Worm (Caenorhabditis elegans) whole organism, L2 larva: ENCODE measurements around the gene EGAP2.2.
A peak's percentile ranks its signal among the peaks of the same experiment; 100 is the strongest.

Source experiments
- C34F6.9 ChIP-seq: fragments of 150-350 bp; optimal IDR thresholded peaks from 2 replicates; lab custom pipeline; 2014; ENCODE audit warnings: missing biosample characterization, missing genetic modification characterization
- F13H6.1 ChIP-seq: sonication (generic microtip); optimal IDR thresholded peaks from 2 replicates; lab custom pipeline; 2016; ENCODE audit warnings: missing genetic modification characterization, missing compliant biosample characterization
- Y55F3AM.14 ChIP-seq: fragments of 200-800 bp; sonication (Bioruptor generic); optimal IDR thresholded peaks from 2 replicates; lab custom pipeline; 2018; ENCODE audit warnings: mild to moderate bottlenecking, missing genetic modification characterization, missing compliant biosample characterization
- alr-1 ChIP-seq: fragments of 150-350 bp; optimal IDR thresholded peaks from 2 replicates; lab custom pipeline; 2014; ENCODE audit warnings: missing biosample characterization, missing genetic modification characterization
- aly-2 ChIP-seq: fragments of 150-350 bp; optimal IDR thresholded peaks from 2 replicates; lab custom pipeline; 2014; ENCODE audit warnings: missing biosample characterization, missing genetic modification characterization
- ama-1 ChIP-seq: fragments of 150-350 bp; optimal IDR thresholded peaks from 2 replicates; lab custom pipeline; 2018; ENCODE audit warnings: inconsistent platforms
- ceh-16 ChIP-seq: fragments of 150-350 bp; optimal IDR thresholded peaks from 2 replicates; lab custom pipeline; 2014; ENCODE audit warnings: missing biosample characterization, missing genetic modification characterization
- crh-2 ChIP-seq: sonication (generic microtip); optimal IDR thresholded peaks from 2 replicates; lab custom pipeline; 2017; ENCODE audit warnings: missing biosample characterization, missing genetic modification characterization
- dmd-4 ChIP-seq: sonication (generic microtip); optimal IDR thresholded peaks from 2 replicates; lab custom pipeline; 2017; ENCODE audit warnings: missing biosample characterization, missing genetic modification characterization
- egl-27 ChIP-seq: sonication (generic microtip); optimal IDR thresholded peaks from 3 replicates; lab custom pipeline; 2017; ENCODE audit warnings: missing biosample characterization, missing genetic modification reagents, missing genetic modification characterization
- elt-1 ChIP-seq: fragments of 150-350 bp; optimal IDR thresholded peaks from 2 replicates; lab custom pipeline; 2014; ENCODE audit warnings: missing biosample characterization, missing genetic modification characterization
- fos-1 ChIP-seq: fragments of 150-350 bp; optimal IDR thresholded peaks from 2 replicates; lab custom pipeline; 2014; ENCODE audit warnings: missing biosample characterization, missing genetic modification characterization
- gmeb-1 ChIP-seq: fragments of 150-350 bp; optimal IDR thresholded peaks from 2 replicates; lab custom pipeline; 2014; ENCODE audit warnings: missing biosample characterization, missing genetic modification characterization
- lin-11 ChIP-seq: fragments of 150-350 bp; sonication (generic microtip); optimal IDR thresholded peaks from 2 replicates; lab custom pipeline; 2014; ENCODE audit warnings: missing biosample characterization, missing genetic modification characterization, inconsistent platforms, mixed read lengths
- lin-13 ChIP-seq: fragments of 150-350 bp; optimal IDR thresholded peaks from 2 replicates; lab custom pipeline; 2014; ENCODE audit warnings: missing biosample characterization, missing genetic modification reagents, missing genetic modification characterization
- lsy-2 ChIP-seq, 2 experiments: fragments of 150-350 bp in 1 of 2; sonication (generic microtip) in 1 of 2; optimal IDR thresholded peaks; 2 replicates each; lab custom pipeline; 2014 to 2017; ENCODE audit warnings: missing biosample characterization in 2 of 2, missing genetic modification characterization in 2 of 2
- mab-5 ChIP-seq: fragments of 150-350 bp; optimal IDR thresholded peaks from 2 replicates; lab custom pipeline; 2014; ENCODE audit warnings: missing biosample characterization, missing genetic modification characterization
- mbf-1 ChIP-seq: sonication (generic microtip); optimal IDR thresholded peaks from 2 replicates; lab custom pipeline; 2017; ENCODE audit warnings: missing biosample characterization, missing genetic modification characterization
- mdl-1 ChIP-seq, 2 experiments: fragments of 150-350 bp in 1 of 2; sonication (generic microtip) in 1 of 2; optimal IDR thresholded peaks; 2 replicates each; lab custom pipeline; 2017; ENCODE audit warnings: missing biosample characterization in 2 of 2, missing genetic modification characterization in 2 of 2
- nhr-10 ChIP-seq: sonication (generic microtip); optimal IDR thresholded peaks from 2 replicates; lab custom pipeline; 2017; ENCODE audit warnings: missing biosample characterization, missing genetic modification characterization
- nhr-11 ChIP-seq: fragments of 150-350 bp; optimal IDR thresholded peaks from 2 replicates; lab custom pipeline; 2014; ENCODE audit warnings: missing biosample characterization, missing genetic modification characterization
- nhr-12 ChIP-seq: fragments of 150-350 bp; optimal IDR thresholded peaks from 2 replicates; lab custom pipeline; 2014; ENCODE audit warnings: missing biosample characterization, missing genetic modification characterization
- nhr-129 ChIP-seq: fragments of 150-350 bp; optimal IDR thresholded peaks from 2 replicates; lab custom pipeline; 2014; ENCODE audit warnings: missing biosample characterization, missing genetic modification characterization
- nhr-21 ChIP-seq: fragments of 150-350 bp; optimal IDR thresholded peaks from 2 replicates; lab custom pipeline; 2014; ENCODE audit warnings: missing biosample characterization, missing genetic modification characterization
- nhr-25 ChIP-seq: fragments of 150-350 bp; sonication (generic microtip); optimal IDR thresholded peaks from 3 replicates; lab custom pipeline; 2014; ENCODE audit warnings: missing biosample characterization, missing genetic modification characterization
- nhr-6 ChIP-seq: fragments of 150-350 bp; optimal IDR thresholded peaks from 2 replicates; lab custom pipeline; 2014; ENCODE audit warnings: missing biosample characterization, missing genetic modification characterization
- nhr-77 ChIP-seq: fragments of 150-350 bp; optimal IDR thresholded peaks from 2 replicates; lab custom pipeline; 2014; ENCODE audit warnings: missing biosample characterization, missing genetic modification characterization
- peb-1 ChIP-seq: fragments of 150-350 bp; optimal IDR thresholded peaks from 2 replicates; lab custom pipeline; 2014; ENCODE audit warnings: missing biosample characterization, missing genetic modification characterization
- sem-4 ChIP-seq: fragments of 150-350 bp; optimal IDR thresholded peaks from 2 replicates; lab custom pipeline; 2014; ENCODE audit warnings: missing biosample characterization, missing genetic modification reagents, missing genetic modification characterization
- skn-1 ChIP-seq: sonication (generic microtip); optimal IDR thresholded peaks from 2 replicates; lab custom pipeline; 2017; ENCODE audit warnings: missing biosample characterization, missing genetic modification characterization
- sma-3 ChIP-seq: sonication (generic microtip); optimal IDR thresholded peaks from 2 replicates; lab custom pipeline; 2016; ENCODE audit warnings: missing genetic modification reagents, missing genetic modification characterization, missing compliant biosample characterization
- sma-9 ChIP-seq, 2 experiments: fragments of 150-350 bp in 1 of 2; sonication (generic microtip) in 1 of 2; optimal IDR thresholded peaks; 2 replicates each; lab custom pipeline; 2014 to 2016; ENCODE audit warnings: missing genetic modification characterization in 2 of 2, mild to moderate bottlenecking in 1 of 2, missing biosample characterization in 1 of 2, missing compliant biosample characterization in 1 of 2, missing genetic modification reagents in 1 of 2, moderate library complexity in 1 of 2
- snpc-4 ChIP-seq: fragments of 150-350 bp; optimal IDR thresholded peaks from 2 replicates; lab custom pipeline; 2014; ENCODE audit warnings: missing biosample characterization, missing genetic modification characterization
- unc-39 ChIP-seq: fragments of 150-350 bp; optimal IDR thresholded peaks from 2 replicates; lab custom pipeline; 2014; ENCODE audit warnings: missing biosample characterization, missing genetic modification characterization
- unc-55 ChIP-seq: fragments of 150-350 bp; sonication (generic microtip); optimal IDR thresholded peaks from 3 replicates; lab custom pipeline; 2014; ENCODE audit warnings: missing biosample characterization, missing genetic modification reagents, missing genetic modification characterization
- zag-1 ChIP-seq: fragments of 150-350 bp; optimal IDR thresholded peaks from 2 replicates; lab custom pipeline; 2014; ENCODE audit warnings: missing biosample characterization, missing genetic modification characterization
- ztf-1 ChIP-seq: fragments of 200-800 bp; sonication (Bioruptor generic); conservative IDR thresholded peaks from 2 replicates; pipeline ENCODE4 v1.3.6; 2022; ENCODE audit warnings: missing genetic modification characterization, missing compliant biosample characterization
- ztf-11 ChIP-seq: sonication (generic microtip); optimal IDR thresholded peaks from 2 replicates; lab custom pipeline; 2017; ENCODE audit warnings: missing biosample characterization, missing genetic modification characterization
- ztf-4 ChIP-seq: fragments of 150-350 bp; optimal IDR thresholded peaks from 2 replicates; lab custom pipeline; 2014; ENCODE audit warnings: missing biosample characterization, missing genetic modification characterization

The EGAP2.2 gene

ce11 chrII:5234728-5235127 lies 5.0 kb downstream of the EGAP2.2 start:
- no peak for TF ChIP-seq skn-1 (tag; lab: Kevin White, UChicago)
- TF ChIP-seq Y55F3AM.14, result no peak
- TF ChIP-seq mdl-1 (tag; optimal IDR thresholded peaks at IDR 0.05; lab: Kevin White, UChicago), result no peak

- peak; percentile 82 for TF ChIP-seq fos-1
- TF ChIP-seq sma-3 (GFP tag; lab: Kevin White, UChicago), result no peak
Measured at ce11 chrII:5235758-5236157, 6.1 kb downstream of the EGAP2.2 start, which contains the start of gene pho-1. pho-1 (minus strand) TSS chrII:5235846.

ce11 chrII:5237699-5238098 lies 8.0 kb downstream of the EGAP2.2 start:
- TF ChIP-seq sma-9 (GFP tag; optimal IDR thresholded peaks at IDR 0.05; lab: Kevin White, UChicago) (peak; percentile 22), sma-9 (tag; optimal IDR thresholded peaks at IDR 0.05; lab: Kevin White, UChicago) (no peak), gmeb-1 (tag; lab: Kevin White, UChicago) (peak; percentile 24), nhr-129 (tag; lab: Kevin White, UChicago) (peak; percentile 47), nhr-6 (tag; lab: Kevin White, UChicago) (no peak), ceh-16 (no peak), alr-1 (no peak)

- TF ChIP-seq unc-39 (no peak), nhr-12 (no peak), sem-4 (no peak), lsy-2 (tag; optimal IDR thresholded peaks at IDR 0.05; lab: Kevin White, UChicago) (no peak), peb-1 (no peak), lin-11 (tag; lab: Kevin White, UChicago) (no peak), ztf-1 (GFP tag; lab: Robert Waterston, UW) (no peak), F13H6.1 (tag; lab: Kevin White, UChicago) (no peak), unc-55 (no peak), nhr-6 (tag; lab: Kevin White, UChicago) (no peak), ztf-11 (tag; lab: Kevin White, UChicago) (no peak), aly-2 (tag; lab: Kevin White, UChicago) (no peak), nhr-77 (tag; lab: Kevin White, UChicago) (no peak), nhr-25 (tag; lab: Kevin White, UChicago) (no peak), nhr-129 (tag; lab: Kevin White, UChicago) (no peak)
Measured at ce11 chrII:5238366-5238765, 8.7 kb downstream of the EGAP2.2 start, which contains the start of gene pho-4. pho-4 (minus strand) TSS chrII:5238466.

- TF ChIP-seq mdl-1 (tag; optimal IDR thresholded peaks at IDR 0.05; lab: Kevin White, UChicago), result no peak
- no peak for TF ChIP-seq egl-27 (tag; lab: Kevin White, UChicago)
- TF ChIP-seq peb-1, result no peak
- no peak for TF ChIP-seq unc-55
- TF ChIP-seq crh-2 (tag; lab: Kevin White, UChicago), result no peak
- TF ChIP-seq mab-5, result no peak
- TF ChIP-seq mbf-1 (tag; lab: Kevin White, UChicago), result no peak
- no peak for TF ChIP-seq nhr-11
- TF ChIP-seq alr-1, result no peak
- TF ChIP-seq sem-4, result no peak
- TF ChIP-seq nhr-77 (tag; lab: Kevin White, UChicago), result no peak
- no peak for TF ChIP-seq fos-1
Measured at ce11 chrII:5241560-5241959, 11.9 kb downstream of the EGAP2.2 start, which contains the start of gene T16D1.1. T16D1.1 (minus strand) TSS chrII:5241660.

- TF ChIP-seq ztf-11 (tag; lab: Kevin White, UChicago) (no peak), lsy-2 (tag; optimal IDR thresholded peaks at IDR 0.05; lab: Kevin White, UChicago) (no peak), skn-1 (tag; lab: Kevin White, UChicago) (no peak), unc-39 (no peak), aly-2 (tag; lab: Kevin White, UChicago) (no peak), C34F6.9 (no peak), sma-9 (GFP tag; optimal IDR thresholded peaks at IDR 0.05; lab: Kevin White, UChicago) (peak; percentile 66), sma-9 (tag; optimal IDR thresholded peaks at IDR 0.05; lab: Kevin White, UChicago) (no peak), elt-1 (no peak), lin-11 (tag; lab: Kevin White, UChicago) (no peak), nhr-21 (tag; lab: Kevin White, UChicago) (peak; percentile 44), nhr-77 (tag; lab: Kevin White, UChicago) (no peak), mab-5 (no peak), F13H6.1 (tag; lab: Kevin White, UChicago) (no peak), lin-13 (GFP tag; lab: Kevin White, UChicago) (no peak), snpc-4 (tag; lab: Kevin White, UChicago) (no peak), zag-1 (tag; lab: Kevin White, UChicago) (no peak), nhr-12 (no peak), ama-1 (lab: Kevin White, UChicago) (no peak), nhr-25 (tag; lab: Kevin White, UChicago) (peak; percentile 61), sem-4 (no peak), crh-2 (tag; lab: Kevin White, UChicago) (peak; percentile 0), dmd-4 (tag; lab: Kevin White, UChicago) (no peak), mdl-1 (tag; optimal IDR thresholded peaks at IDR 0.05; lab: Kevin White, UChicago) (no peak), sma-3 (GFP tag; lab: Kevin White, UChicago) (peak; percentile 31), egl-27 (tag; lab: Kevin White, UChicago) (no peak), nhr-129 (tag; lab: Kevin White, UChicago) (no peak), nhr-11 (no peak), nhr-10 (tag; lab: Kevin White, UChicago) (no peak), ztf-4 (tag; lab: Kevin White, UChicago) (no peak), ztf-1 (GFP tag; lab: Robert Waterston, UW) (no peak)
Measured at ce11 chrII:5246791-5247361, 17.2 kb downstream of the EGAP2.2 start, which contains the start of gene ptr-6. ptr-6 (minus strand) TSS chrII:5246837.
